Fruit fly (Drosophila melanogaster) whole organism, pupa: Measurements from ENCODE around the gene CG14014.

Experiments used
- CG10348 ChIP-seq: fragments of 200-800 bp; sonication (Bioruptor generic); IDR thresholded peaks from 2 replicates; pipeline ENCODE4 v1.3.6; 2022; ENCODE audit warnings: missing biosample characterization, missing genetic modification characterization
- CG14655 ChIP-seq: fragments of 200-800 bp; sonication (Bioruptor generic); optimal IDR thresholded peaks from 3 replicates; lab custom pipeline; 2017; ENCODE audit warnings: mild to moderate bottlenecking, missing biosample characterization, missing genetic modification reagents, missing genetic modification characterization
- CG15710 ChIP-seq: fragments of 200-800 bp; sonication (Bioruptor generic); optimal IDR thresholded peaks from 2 replicates; lab custom pipeline; 2018; ENCODE audit warnings: missing biosample characterization, mild to moderate bottlenecking, missing genetic modification characterization, moderate library complexity
- CG17806 ChIP-seq: fragments of 200-800 bp; sonication (Bioruptor generic); optimal IDR thresholded peaks from 2 replicates; lab custom pipeline; 2018; ENCODE audit warnings: missing biosample characterization, mild to moderate bottlenecking, missing genetic modification characterization, moderate library complexity
- CG34367 ChIP-seq: fragments of 200-800 bp; sonication (Bioruptor generic); optimal IDR thresholded peaks from 2 replicates; lab custom pipeline; 2018; ENCODE audit warnings: missing biosample characterization, mild to moderate bottlenecking, missing genetic modification characterization
- CG4496 ChIP-seq: fragments of 200-800 bp; sonication (Bioruptor generic); IDR thresholded peaks from 3 replicates; pipeline ENCODE4 v1.3.6; 2022; ENCODE audit warnings: missing biosample characterization, missing genetic modification characterization
- CG8159 ChIP-seq: fragments of 200-800 bp; sonication (Bioruptor generic); optimal IDR thresholded peaks from 3 replicates; lab custom pipeline; 2018; ENCODE audit warnings: missing biosample characterization, mild to moderate bottlenecking, missing genetic modification characterization, moderate library complexity
- D1 ChIP-seq: fragments of 200-800 bp; sonication (Bioruptor generic); optimal IDR thresholded peaks from 2 replicates; lab custom pipeline; 2018; ENCODE audit warnings: missing biosample characterization, mild to moderate bottlenecking, missing genetic modification characterization, moderate library complexity
- EcR ChIP-seq: fragments of 200-800 bp; sonication (Bioruptor generic); optimal IDR thresholded peaks from 3 replicates; lab custom pipeline; 2019; ENCODE audit warnings: missing biosample characterization, missing genetic modification characterization, mild to moderate bottlenecking, moderate library complexity, missing genetic modification reagents
- Ets98B ChIP-seq: fragments of 200-800 bp; sonication (Bioruptor generic); IDR thresholded peaks from 2 replicates; pipeline ENCODE4 v1.3.6; 2022; ENCODE audit warnings: missing biosample characterization, missing genetic modification characterization
- Pif1A ChIP-seq: fragments of 200-800 bp; sonication (Bioruptor generic); optimal IDR thresholded peaks from 3 replicates; lab custom pipeline; 2016; ENCODE audit warnings: missing biosample characterization, missing genetic modification characterization
- fd96Ca ChIP-seq: fragments of 200-800 bp; sonication (Bioruptor generic); IDR thresholded peaks from 3 replicates; pipeline ENCODE4 v1.3.6; 2022; ENCODE audit warnings: missing biosample characterization, missing genetic modification characterization

dm6 chr2L:5537063-5537462 is 13.6 kb downstream of the CG14014 start:
- TF ChIP-seq Pif1A (GFP tag; lab: Kevin White, UChicago), result no peak
- no peak for TF ChIP-seq CG14655 (GFP tag; lab: Kevin White, UChicago)
- no peak for TF ChIP-seq CG17806
- no peak for TF ChIP-seq EcR (GFP tag; lab: Kevin White, UChicago)
- TF ChIP-seq CG8159, result no peak
- TF ChIP-seq D1 (tag; lab: Kevin White, UChicago), result no peak
- no peak for TF ChIP-seq CG10348 (GFP tag; lab: Robert Waterston, UW)
- no peak for TF ChIP-seq CG4496 (GFP tag; lab: Robert Waterston, UW)
- TF ChIP-seq fd96Ca, result no peak
- TF ChIP-seq CG15710, result no peak
- no peak for TF ChIP-seq Ets98B (GFP tag; lab: Robert Waterston, UW)
- no peak for TF ChIP-seq CG34367
